4 worm cellular contexts compared by ENCODE assay signal in genomic region chrIII:8417192-8417967, ce11.
TF ChIP-seq lines count a peak whose summit lies in the region.

No protein-coding gene starts in this region.

TF ChIP-seq in whole organism, L2 larva, 48 proteins besides CTCF, POLR2A, EP300 and RAD21 (continues in another document):
- peak; percentile 90 for TF ChIP-seq nhr-21 (tag; optimal IDR thresholded peaks at IDR 0.05; lab: Kevin White, UChicago)
- TF ChIP-seq ZK546.5 (tag; optimal IDR thresholded peaks at IDR 0.05; lab: Kevin White, UChicago), result peak; percentile 60
- no peak for TF ChIP-seq unc-39 (tag; optimal IDR thresholded peaks at IDR 0.05; lab: Kevin White, UChicago)
- peak; percentile 91 for TF ChIP-seq nhr-6 (tag; optimal IDR thresholded peaks at IDR 0.05; lab: Kevin White, UChicago)
- TF ChIP-seq nhr-129 (tag; optimal IDR thresholded peaks at IDR 0.05; lab: Kevin White, UChicago), result peak; percentile 97
- peak; percentile 79 for TF ChIP-seq unc-62 (GFP tag; optimal IDR thresholded peaks at IDR 0.05; lab: Kevin White, UChicago)
- peak; percentile 95 to 99 for TF ChIP-seq lsy-2 (tag; optimal IDR thresholded peaks at IDR 0.05; lab: Kevin White, UChicago)
- TF ChIP-seq crh-2 (tag; optimal IDR thresholded peaks at IDR 0.05; lab: Kevin White, UChicago), result peak; percentile 96
- peak; percentile 88 for TF ChIP-seq Y55F3AM.14 (GFP tag; optimal IDR thresholded peaks at IDR 0.05; lab: Kevin White, UChicago)
- TF ChIP-seq mbf-1 (tag; optimal IDR thresholded peaks at IDR 0.05; lab: Kevin White, UChicago), result no peak
- no peak for TF ChIP-seq nhr-77 (tag; optimal IDR thresholded peaks at IDR 0.05; lab: Kevin White, UChicago)
- TF ChIP-seq sma-3 (GFP tag; optimal IDR thresholded peaks at IDR 0.05; lab: Kevin White, UChicago), result peak; percentile 90
- no peak for TF ChIP-seq ztf-1 (GFP tag; conservative IDR thresholded peaks at IDR 0.05; lab: Robert Waterston, UW)
- peak; percentile 77 for TF ChIP-seq egl-27 (tag; optimal IDR thresholded peaks at IDR 0.05; lab: Kevin White, UChicago)
- peak; percentile 73 for TF ChIP-seq gmeb-1 (tag; optimal IDR thresholded peaks at IDR 0.05; lab: Kevin White, UChicago)
- peak; percentile 98 for TF ChIP-seq F13H6.1 (tag; optimal IDR thresholded peaks at IDR 0.05; lab: Kevin White, UChicago)
- TF ChIP-seq nhr-23 (tag; optimal IDR thresholded peaks at IDR 0.05; lab: Kevin White, UChicago), result no peak
- TF ChIP-seq R02D3.7 (tag; optimal IDR thresholded peaks at IDR 0.05; lab: Kevin White, UChicago), result peak; percentile 59
- TF ChIP-seq ceh-16 (tag; optimal IDR thresholded peaks at IDR 0.05; lab: Kevin White, UChicago), result peak; percentile 20
- peak; percentile 93 for TF ChIP-seq lin-13 (GFP tag; optimal IDR thresholded peaks at IDR 0.05; lab: Kevin White, UChicago)
- TF ChIP-seq mdl-1 (tag; optimal IDR thresholded peaks at IDR 0.05; lab: Kevin White, UChicago), result peak; percentile 74 to 90
- TF ChIP-seq nhr-12 (tag; optimal IDR thresholded peaks at IDR 0.05; lab: Kevin White, UChicago), result peak; percentile 62
- TF ChIP-seq mab-5 (tag; optimal IDR thresholded peaks at IDR 0.05; lab: Kevin White, UChicago), result peak; percentile 95

TF ChIP-seq in whole organism, L4 larva, 104 proteins besides CTCF, POLR2A, EP300 and RAD21 (continues in another document):
- TF ChIP-seq snpc-1.2 (GFP tag; IDR thresholded peaks at IDR 0.05; lab: Robert Waterston, UW) (no peak), egl-27 (tag; optimal IDR thresholded peaks at IDR 0.05; lab: Kevin White, UChicago) (no peak), ZK546.5 (tag; optimal IDR thresholded peaks at IDR 0.05; lab: Kevin White, UChicago) (peak in 1 of 2 experiments; percentile 57), mep-1 (tag; optimal IDR thresholded peaks at IDR 0.05; lab: Kevin White, UChicago) (peak; percentile 96), ceh-32 (tag; optimal IDR thresholded peaks at IDR 0.05; lab: Kevin White, UChicago; ENCODE audit: poor library complexity) (peak; percentile 71), ceh-62 (tag; optimal IDR thresholded peaks at IDR 0.05; lab: Kevin White, UChicago) (no peak), lin-13 (GFP tag; optimal IDR thresholded peaks at IDR 0.05; lab: Kevin White, UChicago) (peak; percentile 67), duxl-1 (tag; optimal IDR thresholded peaks at IDR 0.05; lab: Kevin White, UChicago; ENCODE audit: poor library complexity) (peak; percentile 95), ztf-7 (tag; optimal IDR thresholded peaks at IDR 0.05; lab: Kevin White, UChicago) (peak; percentile 34), spr-1 (tag; optimal IDR thresholded peaks at IDR 0.05; lab: Kevin White, UChicago) (peak; percentile 83), R02D3.7 (tag; optimal IDR thresholded peaks at IDR 0.05; lab: Kevin White, UChicago) (no peak), T20F7.1 (GFP tag; optimal IDR thresholded peaks at IDR 0.05; lab: Kevin White, UChicago) (peak; percentile 88), fos-1 (tag; optimal IDR thresholded peaks at IDR 0.05; lab: Kevin White, UChicago) (no peak), unc-62 (GFP tag; optimal IDR thresholded peaks at IDR 0.05 in 1 of 2; lab: Kevin White, UChicago) (peak; percentile 71 to 100), unc-62 (tag; optimal IDR thresholded peaks at IDR 0.05; lab: Kevin White, UChicago) (peak; percentile 83), dve-1 (tag; optimal IDR thresholded peaks at IDR 0.05; lab: Kevin White, UChicago; ENCODE audit: insufficient read depth) (peak; percentile 95), dmd-6 (GFP tag; IDR thresholded peaks at IDR 0.05; lab: Robert Waterston, UW) (peak; percentile 79), attf-4 (tag; optimal IDR thresholded peaks at IDR 0.05; lab: Kevin White, UChicago) (peak; percentile 53), lin-1 (GFP tag; IDR thresholded peaks at IDR 0.05; lab: Robert Waterston, UW) (no peak; the same call in 1 of the 2 replicates), lin-29 (GFP tag; IDR thresholded peaks at IDR 0.05; lab: Robert Waterston, UW) (no peak), aha-1 (tag; lab: Kevin White, UChicago) (peak; percentile 98), ama-1 (optimal IDR thresholded peaks at IDR 0.05; lab: Kevin White, UChicago) (no peak), zip-2 (tag; optimal IDR thresholded peaks at IDR 0.05; lab: Kevin White, UChicago) (peak; percentile 20), mdl-1 (tag; optimal IDR thresholded peaks at IDR 0.05; lab: Kevin White, UChicago) (peak; percentile 62 to 81)

TF ChIP-seq in whole organism, late embryonic, 69 proteins besides CTCF, POLR2A, EP300 and RAD21 (continues in another document):
- TF ChIP-seq K02D7.2 (tag; optimal IDR thresholded peaks at IDR 0.05; lab: Kevin White, UChicago) (no peak), pat-9 (tag; optimal IDR thresholded peaks at IDR 0.05; lab: Kevin White, UChicago) (peak; percentile 2), syd-9 (tag; optimal IDR thresholded peaks at IDR 0.05; lab: Kevin White, UChicago) (peak; percentile 76), ceh-31 (tag; optimal IDR thresholded peaks at IDR 0.05; lab: Kevin White, UChicago) (peak; percentile 95), unc-3 (GFP tag; conservative IDR thresholded peaks at IDR 0.05; lab: Robert Waterston, UW) (no peak), unc-3 (tag; optimal IDR thresholded peaks at IDR 0.05; lab: Kevin White, UChicago) (peak; percentile 1), pax-1 (tag; optimal IDR thresholded peaks at IDR 0.05; lab: Kevin White, UChicago) (no peak), sox-4 (tag; optimal IDR thresholded peaks at IDR 0.05; lab: Kevin White, UChicago) (no peak), odd-2 (tag; optimal IDR thresholded peaks at IDR 0.05; lab: Kevin White, UChicago) (no peak), hlh-8 (tag; optimal IDR thresholded peaks at IDR 0.05; lab: Kevin White, UChicago) (peak; percentile 15), sox-2 (GFP tag; IDR thresholded peaks at IDR 0.05; lab: Robert Waterston, UW) (peak; percentile 61), ceh-45 (GFP tag; IDR thresholded peaks at IDR 0.05; lab: Robert Waterston, UW) (no peak), che-1 (tag; optimal IDR thresholded peaks at IDR 0.05; lab: Kevin White, UChicago) (no peak), zip-5 (tag; optimal IDR thresholded peaks at IDR 0.05; lab: Kevin White, UChicago) (no peak), npax-4 (tag; optimal IDR thresholded peaks at IDR 0.05; lab: Kevin White, UChicago) (no peak), ceh-48 (tag; optimal IDR thresholded peaks at IDR 0.05; lab: Kevin White, UChicago) (peak; percentile 66), hlh-30 (tag; optimal IDR thresholded peaks at IDR 0.05; lab: Kevin White, UChicago; ENCODE audit: insufficient read depth) (peak; percentile 70), pha-4 (tag; optimal IDR thresholded peaks at IDR 0.05; lab: Kevin White, UChicago) (no peak), hlh-15 (tag; optimal IDR thresholded peaks at IDR 0.05; lab: Kevin White, UChicago) (no peak), ceh-6 (GFP tag; optimal IDR thresholded peaks at IDR 0.05; lab: Kevin White, UChicago) (peak; percentile 18), ceh-22 (tag; optimal IDR thresholded peaks at IDR 0.05; lab: Kevin White, UChicago) (peak; percentile 87), ceh-2 (tag; optimal IDR thresholded peaks at IDR 0.05; lab: Kevin White, UChicago) (peak; percentile 41), pha-2 (tag; optimal IDR thresholded peaks at IDR 0.05; lab: Kevin White, UChicago) (peak; percentile 83), C08G9.2 (tag; optimal IDR thresholded peaks at IDR 0.05; lab: Kevin White, UChicago) (no peak), F13H6.1 (tag; optimal IDR thresholded peaks at IDR 0.05; lab: Kevin White, UChicago) (peak; percentile 48), ceh-19 (GFP tag; optimal IDR thresholded peaks at IDR 0.05; lab: Kevin White, UChicago) (peak; percentile 5)

TF ChIP-seq in whole organism, mixed stage, embryonic, 35 proteins besides CTCF, POLR2A, EP300 and RAD21 (continues in another document):
- TF ChIP-seq zip-8 (tag; optimal IDR thresholded peaks at IDR 0.05; lab: Kevin White, UChicago) (no peak), snpc-4 (tag; optimal IDR thresholded peaks at IDR 0.05; lab: Kevin White, UChicago) (no peak), sptf-1 (tag; optimal IDR thresholded peaks at IDR 0.05; lab: Kevin White, UChicago) (peak; percentile 54), lin-32 (GFP tag; optimal IDR thresholded peaks at IDR 0.05; lab: Kevin White, UChicago) (no peak), pha-4 (tag; optimal IDR thresholded peaks at IDR 0.05; lab: Kevin White, UChicago) (peak; percentile 91), ztf-11 (tag; optimal IDR thresholded peaks at IDR 0.05; lab: Kevin White, UChicago) (peak; percentile 81), drap-1 (GFP tag; optimal IDR thresholded peaks at IDR 0.05; lab: Kevin White, UChicago) (peak; percentile 44), nhr-12 (tag; optimal IDR thresholded peaks at IDR 0.05; lab: Kevin White, UChicago) (peak; percentile 61), mls-2 (tag; optimal IDR thresholded peaks at IDR 0.05; lab: Kevin White, UChicago) (peak; percentile 83), ceh-39 (tag; optimal IDR thresholded peaks at IDR 0.05; lab: Kevin White, UChicago) (peak; percentile 95), nhr-76 (tag; optimal IDR thresholded peaks at IDR 0.05; lab: Kevin White, UChicago) (no peak), flh-1 (GFP tag; optimal IDR thresholded peaks at IDR 0.05; lab: Kevin White, UChicago) (no peak), elt-1 (tag; optimal IDR thresholded peaks at IDR 0.05; lab: Kevin White, UChicago; ENCODE audit: borderline replicate concordance, insufficient read depth) (no peak), lsy-2 (tag; optimal IDR thresholded peaks at IDR 0.05; lab: Kevin White, UChicago) (peak; percentile 96), unc-62 (GFP tag; optimal IDR thresholded peaks at IDR 0.05; lab: Kevin White, UChicago) (peak; percentile 98), mep-1 (tag; optimal IDR thresholded peaks at IDR 0.05; lab: Kevin White, UChicago) (peak; percentile 62), lin-13 (tag; optimal IDR thresholded peaks at IDR 0.05; lab: Kevin White, UChicago) (peak; percentile 64), nhr-28 (tag; optimal IDR thresholded peaks at IDR 0.05; lab: Kevin White, UChicago) (no peak), hlh-1 (tag; optimal IDR thresholded peaks at IDR 0.05; lab: Kevin White, UChicago) (peak; percentile 45), mab-5 (tag; optimal IDR thresholded peaks at IDR 0.05; lab: Kevin White, UChicago) (peak; percentile 46), ham-2 (GFP tag; optimal IDR thresholded peaks at IDR 0.05; lab: Kevin White, UChicago) (peak; percentile 86), bed-3 (GFP tag; optimal IDR thresholded peaks at IDR 0.05; lab: Kevin White, UChicago) (no peak), unc-120 (tag; optimal IDR thresholded peaks at IDR 0.05; lab: Kevin White, UChicago; ENCODE audit: poor library complexity, severe bottlenecking) (peak; percentile 92), nhr-2 (tag; optimal IDR thresholded peaks at IDR 0.05; lab: Kevin White, UChicago) (peak; percentile 13), unc-39 (tag; optimal IDR thresholded peaks at IDR 0.05; lab: Kevin White, UChicago) (peak; percentile 78), cnd-1 (tag; optimal IDR thresholded peaks at IDR 0.05; lab: Kevin White, UChicago) (no peak), ceh-83 (GFP tag; optimal IDR thresholded peaks at IDR 0.05; lab: Kevin White, UChicago) (peak; percentile 61), nhr-237 (tag; optimal IDR thresholded peaks at IDR 0.05; lab: Kevin White, UChicago) (peak; percentile 75), elt-3 (tag; optimal IDR thresholded peaks at IDR 0.05; lab: Kevin White, UChicago) (no peak), ceh-43 (GFP tag; optimal IDR thresholded peaks at IDR 0.05; lab: Kevin White, UChicago) (peak; percentile 23)
